Worm (Caenorhabditis elegans): ENCODE results near the gene srz-31.

- TF ChIP-seq Y22D7AL.16 (tag; optimal IDR thresholded peaks at IDR 0.05) (no peak), tbx-2 (tag; optimal IDR thresholded peaks at IDR 0.05) (no peak), nfya-1 (tag; optimal IDR thresholded peaks at IDR 0.05) (no peak), unc-55 (GFP tag; optimal IDR thresholded peaks at IDR 0.05) (no peak), sdc-2 (tag; optimal IDR thresholded peaks at IDR 0.05) (no peak), F13H6.1 (tag; optimal IDR thresholded peaks at IDR 0.05) (no peak), pat-9 (tag; optimal IDR thresholded peaks at IDR 0.05) (no peak), fkh-10 (GFP tag; optimal IDR thresholded peaks at IDR 0.05) (no peak), eyg-1 (tag; optimal IDR thresholded peaks at IDR 0.05) (no peak), elt-2 (tag; optimal IDR thresholded peaks at IDR 0.05) (no peak), lim-6 (tag; optimal IDR thresholded peaks at IDR 0.05) (no peak), ref-2 (tag; optimal IDR thresholded peaks at IDR 0.05) (no peak)
Measured at ce11 chrIV:14104745-14105144, 32.4 kb upstream of the srz-31 start.

All from whole organism, late embryonic.